Worm (Caenorhabditis elegans) whole organism, early embryonic: Measurements from ENCODE around the gene fbxa-156.
"Not testable (repeated sequence)": the region's sequence is repeated elsewhere in the genome, so short reads cannot be mapped to it uniquely, and the experiment has no call there.

Experiments used
- B0310.2 ChIP-seq: sonication (generic microtip); optimal IDR thresholded peaks from 2 replicates; lab custom pipeline; 2016; ENCODE audit warnings: mild to moderate bottlenecking, missing genetic modification characterization, missing compliant biosample characterization
- F13C5.2 ChIP-seq: sonication (generic microtip); optimal IDR thresholded peaks from 2 replicates; lab custom pipeline; 2017; ENCODE audit warnings: mild to moderate bottlenecking, missing genetic modification characterization, inconsistent platforms, missing compliant biosample characterization
- aly-1 ChIP-seq: sonication (generic microtip); optimal IDR thresholded peaks from 2 replicates; lab custom pipeline; 2016; ENCODE audit warnings: missing genetic modification characterization, missing compliant biosample characterization
- ama-1 ChIP-seq: fragments of 150-350 bp; optimal IDR thresholded peaks from 2 replicates; lab custom pipeline; 2014
- ceh-13 ChIP-seq: fragments of 200-800 bp; sonication (Bioruptor generic); optimal IDR thresholded peaks from 2 replicates; lab custom pipeline; 2018; ENCODE audit warnings: mild to moderate bottlenecking, missing genetic modification characterization, missing compliant biosample characterization
- ceh-36 ChIP-seq: sonication (generic microtip); optimal IDR thresholded peaks from 2 replicates; lab custom pipeline; 2016; ENCODE audit warnings: missing genetic modification characterization, inconsistent platforms, missing compliant biosample characterization
- ets-7 ChIP-seq: sonication (generic microtip); optimal IDR thresholded peaks from 2 replicates; lab custom pipeline; 2016; ENCODE audit warnings: missing genotype, missing genetic modification characterization, missing compliant biosample characterization
- flt-1 ChIP-seq: fragments of 200-800 bp; sonication (Bioruptor generic); IDR thresholded peaks from 2 replicates; pipeline ENCODE4 v1.3.6; 2022; ENCODE audit warnings: missing genetic modification characterization, missing compliant biosample characterization
- hmbx-1 ChIP-seq: sonication (generic microtip); optimal IDR thresholded peaks from 2 replicates; lab custom pipeline; 2016; ENCODE audit warnings: mild to moderate bottlenecking, missing genetic modification characterization, missing compliant biosample characterization
- hmg-4 ChIP-seq: fragments of 200-800 bp; sonication (Bioruptor generic); optimal IDR thresholded peaks from 2 replicates; lab custom pipeline; 2018; ENCODE audit warnings: mild to moderate bottlenecking, missing genetic modification characterization, missing compliant biosample characterization
- hnd-1 ChIP-seq: sonication (generic microtip); optimal IDR thresholded peaks from 2 replicates; lab custom pipeline; 2016; ENCODE audit warnings: missing genetic modification characterization, missing compliant biosample characterization
- pes-1 ChIP-seq: fragments of 200-800 bp; sonication (Bioruptor generic); IDR thresholded peaks from 2 replicates; pipeline ENCODE4 v1.3.6; 2022; ENCODE audit warnings: missing genetic modification reagents, missing genetic modification characterization, missing compliant biosample characterization
- scrt-1 ChIP-seq: fragments of 200-800 bp; sonication (Bioruptor generic); IDR thresholded peaks from 2 replicates; pipeline ENCODE4 v1.3.6; 2022; ENCODE audit warnings: missing genetic modification characterization, missing compliant biosample characterization
- sea-1 ChIP-seq: fragments of 200-800 bp; sonication (Bioruptor generic); conservative IDR thresholded peaks from 2 replicates; pipeline ENCODE4 v1.3.6; 2022; ENCODE audit warnings: missing genetic modification characterization, missing compliant biosample characterization
- tbx-11 ChIP-seq: fragments of 200-800 bp; sonication (Bioruptor generic); IDR thresholded peaks from 2 replicates; pipeline ENCODE4 v1.3.6; 2022; ENCODE audit warnings: missing genetic modification characterization, missing compliant biosample characterization
- tbx-37 ChIP-seq: fragments of 200-800 bp; sonication (Bioruptor generic); conservative IDR thresholded peaks from 2 replicates; pipeline ENCODE4 v1.3.6; 2022; ENCODE audit warnings: missing genetic modification reagents, missing genetic modification characterization, missing compliant biosample characterization
- tra-4 ChIP-seq: sonication (generic microtip); optimal IDR thresholded peaks from 2 replicates; lab custom pipeline; 2017; ENCODE audit warnings: missing genetic modification characterization, missing compliant biosample characterization

fbxa-156 gene

DNA sequence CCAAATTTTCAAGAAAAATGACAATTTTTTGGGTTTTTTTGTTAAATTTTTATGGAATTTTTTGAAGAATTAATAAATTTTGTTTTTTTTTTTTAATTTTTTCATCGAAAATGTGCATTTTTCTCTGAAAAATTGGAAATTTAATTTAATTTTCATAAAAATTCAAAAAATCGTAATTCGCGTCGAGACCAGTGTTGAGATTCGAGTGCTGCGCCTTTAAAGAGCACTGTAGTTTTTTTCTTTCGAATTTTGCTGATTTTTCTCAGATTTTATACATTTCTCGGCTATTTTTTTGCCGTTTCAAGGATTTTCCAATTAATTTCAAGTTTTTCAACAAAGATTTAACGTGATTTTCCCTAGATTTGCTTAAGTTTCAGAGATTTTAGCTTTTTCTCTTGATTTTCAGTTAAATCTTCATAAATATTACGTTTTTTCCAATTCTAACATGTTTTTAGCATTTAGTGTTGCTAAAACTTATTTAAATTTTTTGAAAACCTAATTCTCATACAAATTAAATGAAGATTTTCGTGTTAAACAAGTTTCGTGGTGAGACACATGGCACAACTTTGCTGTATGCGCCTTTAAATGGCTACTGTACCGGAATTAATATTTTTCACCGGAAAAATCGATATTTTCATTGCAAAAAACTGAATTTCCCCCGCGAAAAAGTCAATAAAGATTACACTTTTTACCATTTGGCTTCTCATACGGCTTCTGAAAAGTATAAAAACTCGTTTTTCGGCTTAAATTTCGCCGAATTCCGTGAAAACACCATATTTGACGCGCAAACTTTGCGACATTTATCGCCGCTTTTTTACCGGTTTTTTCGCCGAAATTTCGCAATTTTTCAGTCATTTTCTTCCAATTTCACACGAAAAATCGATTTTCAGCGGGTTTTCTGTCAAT is 27.8 kb upstream of the fbxa-156 start, which contains the start of gene usp-50:
TSS of gene usp-50 (plus strand) at position 822 of the 906 bp plus-strand sequence.
- not testable (repeated sequence) for TF ChIP-seq tbx-37 (GFP tag; lab: Robert Waterston, UW); hnd-1 (tag; lab: Kevin White, UChicago); tra-4 (tag; lab: Kevin White, UChicago)

DNA sequence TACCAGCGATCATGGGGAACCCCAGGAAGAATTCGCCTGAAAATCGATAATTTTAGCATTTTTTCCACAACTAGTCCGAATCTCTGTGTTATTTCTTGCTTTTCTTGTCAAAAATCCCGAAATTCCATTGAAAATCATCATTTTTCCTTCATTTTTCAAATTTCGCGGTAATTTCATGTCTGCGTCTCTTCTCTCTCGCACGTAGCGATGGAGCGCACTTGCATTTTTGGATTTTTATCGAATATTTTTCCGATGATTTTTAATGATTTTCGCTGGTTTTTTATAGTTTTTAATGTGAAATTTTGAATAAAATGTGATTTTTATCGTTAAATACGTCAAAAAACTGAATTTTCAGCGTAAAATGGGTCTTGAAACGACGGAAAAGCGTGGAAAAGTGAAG is 24.8 kb upstream of the fbxa-156 start, which contains the start of gene E01B7.2:
TSS of gene E01B7.2 (plus strand) at position 350 of the 400 bp plus-strand sequence.
- TF ChIP-seq F13C5.2 (tag; lab: Kevin White, UChicago) (peak; percentile 50), tbx-11 (GFP tag; lab: Robert Waterston, UW) (no peak)

DNA sequence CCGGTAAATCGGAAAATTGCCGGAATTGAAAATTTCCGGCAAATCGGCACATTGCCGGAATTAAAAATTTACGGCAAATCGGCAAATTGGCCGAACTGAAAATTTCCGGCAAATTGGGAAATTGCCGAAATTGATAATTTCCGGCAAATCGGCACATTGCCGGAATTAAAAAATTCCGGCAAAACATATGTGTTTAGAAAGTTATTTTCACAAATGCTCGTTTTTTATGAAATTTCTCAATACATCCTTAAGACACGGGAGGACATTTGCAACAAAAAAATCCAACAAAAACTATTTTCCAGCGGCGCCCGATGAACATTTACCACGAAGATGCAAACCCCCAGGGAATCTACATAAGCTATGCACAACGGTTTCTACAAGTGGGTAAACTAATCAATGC is 22.1 kb upstream of the fbxa-156 start, which contains the start of gene C06H5.8:
TSS of gene C06H5.8 (plus strand) at position 301 of the 400 bp plus-strand sequence.
- TF ChIP-seq ceh-13 (GFP tag; lab: Kevin White, UChicago) (no peak), hnd-1 (tag; lab: Kevin White, UChicago) (no peak), pes-1 (GFP tag; lab: Robert Waterston, UW) (no peak), aly-1 (tag; lab: Kevin White, UChicago) (no peak), B0310.2 (tag; lab: Kevin White, UChicago) (no peak), hmbx-1 (tag; lab: Kevin White, UChicago) (no peak), flt-1 (GFP tag; lab: Robert Waterston, UW) (no peak), ceh-36 (tag; lab: Kevin White, UChicago) (no peak), scrt-1 (GFP tag; lab: Robert Waterston, UW) (no peak), F13C5.2 (tag; lab: Kevin White, UChicago) (no peak), sea-1 (GFP tag; lab: Robert Waterston, UW) (no peak), tbx-11 (GFP tag; lab: Robert Waterston, UW) (no peak)

DNA sequence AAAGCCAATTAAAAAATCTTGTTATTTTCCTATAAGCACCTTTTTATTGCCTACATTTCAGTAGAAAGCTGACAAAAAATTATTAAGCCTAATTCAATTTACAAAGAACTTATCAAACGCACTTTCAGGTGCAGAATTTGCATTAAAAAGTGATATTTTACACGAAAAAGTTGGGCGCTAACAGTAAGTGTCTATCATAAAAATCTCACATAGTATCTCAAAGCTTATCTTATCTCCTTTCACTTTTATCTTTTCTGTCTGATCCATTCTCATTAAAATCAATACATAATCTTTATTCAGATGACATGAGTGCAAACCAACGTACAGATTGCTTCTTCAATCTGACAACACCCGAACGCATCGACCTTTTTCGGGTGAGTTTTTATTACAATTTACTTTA is 13.4 kb upstream of the fbxa-156 start, which contains the start of gene dcar-1:
TSS of gene dcar-1 (plus strand) at position 301 of the 400 bp plus-strand sequence.
- no peak for TF ChIP-seq ets-7
- TF ChIP-seq hmg-4 (GFP tag; lab: Kevin White, UChicago), result no peak
- no peak for TF ChIP-seq tbx-11 (GFP tag; lab: Robert Waterston, UW)
- TF ChIP-seq pes-1 (GFP tag; lab: Robert Waterston, UW), result no peak
- TF ChIP-seq ama-1, result no peak
- no peak for TF ChIP-seq ceh-13 (GFP tag; lab: Kevin White, UChicago)
- no peak for TF ChIP-seq scrt-1 (GFP tag; lab: Robert Waterston, UW)

DNA sequence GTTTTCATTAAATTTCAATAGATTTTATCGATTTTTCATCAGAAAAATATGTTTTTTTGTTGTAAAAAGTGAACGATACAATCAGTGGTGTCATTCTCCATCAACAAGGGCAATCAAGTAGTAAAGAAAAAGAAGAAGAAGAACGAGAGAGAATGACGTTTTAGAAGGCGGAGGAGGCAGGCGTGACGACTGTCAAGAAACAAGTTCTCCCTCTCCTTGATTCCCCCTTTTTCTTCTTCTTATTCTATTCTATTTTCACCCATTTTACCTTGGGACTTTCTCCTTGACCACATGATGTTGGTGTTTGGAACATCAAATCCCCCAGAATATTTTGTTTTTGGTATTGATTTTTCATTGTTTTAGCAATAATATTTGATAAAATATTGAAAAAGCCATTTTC is 9.2 kb upstream of the fbxa-156 start:
- no peak for TF ChIP-seq hmbx-1 (tag; lab: Kevin White, UChicago)

DNA sequence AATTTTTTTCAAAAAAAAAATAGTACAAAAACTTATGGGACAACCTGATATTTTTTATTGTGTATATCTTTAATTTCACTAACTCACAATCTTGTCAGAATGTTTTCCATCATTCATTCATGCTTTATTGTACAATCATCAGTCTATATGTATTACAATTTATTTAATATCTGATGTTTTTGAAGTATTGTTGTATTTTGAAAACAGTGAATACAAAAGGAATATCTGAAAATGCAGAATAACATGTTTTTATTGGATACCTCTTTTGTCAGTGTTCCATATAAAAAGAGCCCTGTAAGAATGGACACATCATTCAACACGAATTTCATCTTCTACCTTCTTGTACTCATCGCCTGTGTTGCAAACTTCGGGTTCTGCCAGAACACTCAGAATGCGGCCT is 7.2 kb upstream of the fbxa-156 start, which contains the start of gene C06H5.14:
TSS of gene C06H5.14 (plus strand) at position 301 of the 400 bp plus-strand sequence.
- not testable (repeated sequence) for TF ChIP-seq B0310.2, aly-1, ceh-36 (tag; lab: Kevin White, UChicago)

DNA sequence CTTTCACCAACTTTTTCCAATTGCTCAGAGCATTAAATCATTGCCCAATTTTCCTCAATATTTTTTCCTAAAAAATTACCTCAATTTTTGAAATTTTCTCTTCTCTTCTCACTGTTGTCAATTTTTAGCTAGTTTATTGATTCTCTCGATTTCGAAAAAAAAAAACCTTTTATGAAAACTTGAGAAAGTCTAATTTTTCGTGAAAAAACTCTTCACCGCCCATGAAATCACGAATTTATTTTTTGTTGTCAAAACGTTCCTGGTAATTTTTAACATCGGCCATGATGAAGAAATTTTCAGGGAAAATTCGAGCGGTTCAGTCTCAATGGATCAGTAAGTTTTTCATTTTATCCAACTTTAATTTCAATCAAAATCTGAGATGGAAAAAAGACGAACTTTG is 2.9 kb upstream of the fbxa-156 start, which contains the start of gene fbxa-157:
TSS of gene fbxa-157 (plus strand) at position 301 of the 400 bp plus-strand sequence.
- TF ChIP-seq ama-1 (no peak), ets-7 (no peak), scrt-1 (GFP tag; lab: Robert Waterston, UW) (no peak), pes-1 (GFP tag; lab: Robert Waterston, UW) (no peak), hmg-4 (GFP tag; lab: Kevin White, UChicago) (no peak), tbx-37 (GFP tag; lab: Robert Waterston, UW) (no peak), flt-1 (GFP tag; lab: Robert Waterston, UW) (no peak), hnd-1 (tag; lab: Kevin White, UChicago) (no peak), ceh-36 (tag; lab: Kevin White, UChicago) (no peak), aly-1 (tag; lab: Kevin White, UChicago) (no peak)

DNA sequence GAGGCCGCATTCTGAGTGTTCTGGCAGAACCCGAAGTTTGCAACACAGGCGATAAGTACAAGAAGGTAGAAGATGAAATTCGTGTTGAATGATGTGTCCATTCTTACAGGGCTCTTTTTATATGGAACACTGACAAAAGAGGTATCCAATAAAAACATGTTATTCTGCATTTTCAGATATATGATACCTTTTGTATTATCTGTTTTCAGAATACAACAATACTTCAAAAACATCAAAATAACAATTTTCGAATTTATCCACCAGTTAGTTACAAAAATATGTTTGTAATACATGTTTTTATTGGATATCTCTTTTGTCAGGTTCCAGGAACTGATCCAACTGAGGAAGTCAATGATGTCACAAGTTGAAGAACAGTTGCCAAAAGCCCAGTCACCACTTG is 1.1 kb upstream of the fbxa-156 start, which contains the start of gene C06H5.13:
TSS of gene C06H5.13 (minus strand) at position 101 of the 400 bp plus-strand sequence.
- not testable (repeated sequence) for TF ChIP-seq ceh-13 (GFP tag; lab: Kevin White, UChicago); scrt-1 (GFP tag; lab: Robert Waterston, UW); ceh-36 (tag; lab: Kevin White, UChicago)
